Fruit fly (Drosophila melanogaster) whole organism, pupa: ENCODE data around the gene E2f1.

Source experiments
- CG10348 ChIP-seq: fragments of 200-800 bp; sonication (Bioruptor generic); IDR thresholded peaks from 2 replicates; pipeline ENCODE4 v1.3.6; 2022; ENCODE audit warnings: missing biosample characterization, missing genetic modification characterization
- CG12605 ChIP-seq: fragments of 200-800 bp; sonication (Bioruptor generic); IDR thresholded peaks from 2 replicates; pipeline ENCODE4 v1.3.6; 2022; ENCODE audit warnings: missing biosample characterization, missing genetic modification characterization
- CG13204 ChIP-seq: fragments of 200-800 bp; sonication (Bioruptor generic); optimal IDR thresholded peaks from 2 replicates; lab custom pipeline; 2018; ENCODE audit warnings: missing biosample characterization, mild to moderate bottlenecking, missing genetic modification characterization, moderate library complexity
- CG14655 ChIP-seq: fragments of 200-800 bp; sonication (Bioruptor generic); optimal IDR thresholded peaks from 3 replicates; lab custom pipeline; 2017; ENCODE audit warnings: mild to moderate bottlenecking, missing biosample characterization, missing genetic modification reagents, missing genetic modification characterization
- CG15710 ChIP-seq: fragments of 200-800 bp; sonication (Bioruptor generic); optimal IDR thresholded peaks from 2 replicates; lab custom pipeline; 2018; ENCODE audit warnings: missing biosample characterization, mild to moderate bottlenecking, missing genetic modification characterization, moderate library complexity
- CG17806 ChIP-seq: fragments of 200-800 bp; sonication (Bioruptor generic); optimal IDR thresholded peaks from 2 replicates; lab custom pipeline; 2018; ENCODE audit warnings: missing biosample characterization, mild to moderate bottlenecking, missing genetic modification characterization, moderate library complexity
- CG32121 ChIP-seq: fragments of 200-800 bp; sonication (Bioruptor generic); IDR thresholded peaks from 2 replicates; pipeline ENCODE4 v1.3.6; 2022; ENCODE audit warnings: missing biosample characterization, missing genetic modification characterization
- CG34367 ChIP-seq: fragments of 200-800 bp; sonication (Bioruptor generic); optimal IDR thresholded peaks from 2 replicates; lab custom pipeline; 2018; ENCODE audit warnings: missing biosample characterization, mild to moderate bottlenecking, missing genetic modification characterization
- CG4496 ChIP-seq: fragments of 200-800 bp; sonication (Bioruptor generic); IDR thresholded peaks from 3 replicates; pipeline ENCODE4 v1.3.6; 2022; ENCODE audit warnings: missing biosample characterization, missing genetic modification characterization
- CG8159 ChIP-seq: fragments of 200-800 bp; sonication (Bioruptor generic); optimal IDR thresholded peaks from 3 replicates; lab custom pipeline; 2018; ENCODE audit warnings: missing biosample characterization, mild to moderate bottlenecking, missing genetic modification characterization, moderate library complexity
- CG8301 ChIP-seq: fragments of 200-800 bp; sonication (Bioruptor generic); optimal IDR thresholded peaks from 2 replicates; lab custom pipeline; 2018; ENCODE audit warnings: missing biosample characterization, mild to moderate bottlenecking, missing genetic modification characterization
- CG9948 ChIP-seq: fragments of 200-800 bp; sonication (Bioruptor generic); optimal IDR thresholded peaks from 2 replicates; lab custom pipeline; 2018; ENCODE audit warnings: missing biosample characterization, mild to moderate bottlenecking, missing genetic modification characterization, moderate library complexity
- D1 ChIP-seq: fragments of 200-800 bp; sonication (Bioruptor generic); optimal IDR thresholded peaks from 2 replicates; lab custom pipeline; 2018; ENCODE audit warnings: missing biosample characterization, mild to moderate bottlenecking, missing genetic modification characterization, moderate library complexity
- EcR ChIP-seq: fragments of 200-800 bp; sonication (Bioruptor generic); optimal IDR thresholded peaks from 3 replicates; lab custom pipeline; 2019; ENCODE audit warnings: missing biosample characterization, missing genetic modification characterization, mild to moderate bottlenecking, moderate library complexity, missing genetic modification reagents
- Ets98B ChIP-seq: fragments of 200-800 bp; sonication (Bioruptor generic); IDR thresholded peaks from 2 replicates; pipeline ENCODE4 v1.3.6; 2022; ENCODE audit warnings: missing biosample characterization, missing genetic modification characterization
- Pif1A ChIP-seq: fragments of 200-800 bp; sonication (Bioruptor generic); optimal IDR thresholded peaks from 3 replicates; lab custom pipeline; 2016; ENCODE audit warnings: missing biosample characterization, missing genetic modification characterization
- Pif1B ChIP-seq: fragments of 200-800 bp; sonication (Bioruptor generic); optimal IDR thresholded peaks from 3 replicates; lab custom pipeline; 2016; ENCODE audit warnings: missing biosample characterization, missing genetic modification characterization
- Snoo ChIP-seq: fragments of 200-800 bp; sonication (Bioruptor generic); optimal IDR thresholded peaks from 3 replicates; lab custom pipeline; 2017; ENCODE audit warnings: missing biosample characterization, mild to moderate bottlenecking, missing genetic modification characterization, inconsistent platforms
- fd96Ca ChIP-seq: fragments of 200-800 bp; sonication (Bioruptor generic); IDR thresholded peaks from 3 replicates; pipeline ENCODE4 v1.3.6; 2022; ENCODE audit warnings: missing biosample characterization, missing genetic modification characterization
- gl ChIP-seq: fragments of 200-800 bp; sonication (Bioruptor generic); optimal IDR thresholded peaks from 2 replicates; lab custom pipeline; 2018; ENCODE audit warnings: missing biosample characterization, mild to moderate bottlenecking, missing genetic modification characterization
- rn ChIP-seq: fragments of 200-800 bp; sonication (Bioruptor generic); IDR thresholded peaks from 2 replicates; pipeline ENCODE4 v1.3.6; 2022; ENCODE audit warnings: missing biosample characterization, missing genetic modification characterization

The E2f1 gene

dm6 chr3R:21616061-21616851 lies 44.4 kb downstream of the E2f1 start:
- TF ChIP-seq rn (GFP tag; lab: Robert Waterston, UW), result no peak
- TF ChIP-seq CG32121 (GFP tag; lab: Robert Waterston, UW), result no peak
- TF ChIP-seq CG9948 (tag; lab: Kevin White, UChicago), result no peak
- no peak for TF ChIP-seq gl (tag; lab: Kevin White, UChicago)
- no peak for TF ChIP-seq CG15710
- TF ChIP-seq CG8301 (tag; lab: Kevin White, UChicago), result peak; percentile 11
- TF ChIP-seq CG34367 (tag; lab: Kevin White, UChicago), result no peak
- TF ChIP-seq CG17806 (tag; lab: Kevin White, UChicago), result no peak
- peak; percentile 24 for TF ChIP-seq Snoo (tag; lab: Kevin White, UChicago)
- no peak for TF ChIP-seq D1 (tag; lab: Kevin White, UChicago)
- TF ChIP-seq fd96Ca (GFP tag; lab: Robert Waterston, UW), result no peak
- no peak for TF ChIP-seq CG4496 (GFP tag; lab: Robert Waterston, UW)
- no peak for TF ChIP-seq CG12605
- TF ChIP-seq EcR (GFP tag; lab: Kevin White, UChicago), result peak; percentile 92
- no peak for TF ChIP-seq CG10348 (GFP tag; lab: Robert Waterston, UW)
- TF ChIP-seq CG14655 (GFP tag; lab: Kevin White, UChicago), result no peak
- TF ChIP-seq Pif1B, result no peak
- TF ChIP-seq CG13204 (GFP tag; lab: Kevin White, UChicago), result peak; percentile 68
- no peak for TF ChIP-seq Ets98B
- TF ChIP-seq CG8159, result no peak
- no peak for TF ChIP-seq Pif1A (GFP tag; lab: Kevin White, UChicago)
- TF ChIP-seq, all 21 proteins: peak for 4

DNA sequence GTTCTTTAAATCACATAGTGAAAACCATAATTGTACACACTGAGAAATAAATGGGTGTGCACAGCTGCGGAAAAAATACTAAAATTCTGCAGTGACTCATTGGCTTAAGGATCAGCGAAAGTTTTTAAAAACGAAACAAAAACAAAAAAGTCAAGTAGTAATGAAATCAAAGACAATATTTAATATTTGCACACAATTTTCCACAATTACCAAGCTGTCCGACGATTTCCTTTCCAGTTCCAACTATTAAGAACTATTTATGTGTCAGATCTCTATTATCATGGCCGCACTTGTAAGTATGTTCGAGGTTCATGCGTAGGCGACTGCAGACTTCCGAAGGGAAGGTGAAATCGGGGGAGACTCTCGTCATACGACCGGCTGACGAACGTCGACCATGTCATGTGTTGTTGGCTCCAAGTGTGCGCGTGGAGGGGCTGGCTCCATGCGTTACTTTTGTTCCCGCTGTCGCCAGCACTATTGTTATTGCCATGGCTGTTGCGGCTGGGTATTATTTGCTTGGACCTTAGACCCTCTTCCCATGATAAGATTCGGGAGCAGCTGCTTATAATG lies 45.7 kb downstream of the E2f1 start:
- TF ChIP-seq CG8159, result peak; percentile 63
- peak; percentile 58 for TF ChIP-seq CG9948 (tag; lab: Kevin White, UChicago)
- TF ChIP-seq gl (tag; lab: Kevin White, UChicago), result peak; percentile 38
- TF ChIP-seq Pif1A (GFP tag; lab: Kevin White, UChicago), result peak; percentile 64
- no peak for TF ChIP-seq CG32121 (GFP tag; lab: Robert Waterston, UW)
- TF ChIP-seq CG12605, result no peak
- TF ChIP-seq CG8301 (tag; lab: Kevin White, UChicago), result peak; percentile 63
- no peak for TF ChIP-seq CG10348 (GFP tag; lab: Robert Waterston, UW)
- TF ChIP-seq CG34367 (tag; lab: Kevin White, UChicago), result peak; percentile 24
- peak; percentile 56 for TF ChIP-seq CG17806 (tag; lab: Kevin White, UChicago)
- TF ChIP-seq CG13204 (GFP tag; lab: Kevin White, UChicago), result peak; percentile 38
- TF ChIP-seq Ets98B, result no peak
- TF ChIP-seq CG15710, result peak; percentile 58
- TF ChIP-seq EcR (GFP tag; lab: Kevin White, UChicago), result peak; percentile 40
- no peak for TF ChIP-seq fd96Ca (GFP tag; lab: Robert Waterston, UW)
- TF ChIP-seq Pif1B, result no peak
- TF ChIP-seq CG14655 (GFP tag; lab: Kevin White, UChicago), result peak; percentile 74

dm6 chr3R:21613322-21613807 lies 47.3 kb downstream of the E2f1 start:
- TF ChIP-seq CG10348 (GFP tag; lab: Robert Waterston, UW), result no peak
- TF ChIP-seq CG15710, result peak; percentile 8
- peak; percentile 47 for TF ChIP-seq Snoo (tag; lab: Kevin White, UChicago)
- no peak for TF ChIP-seq CG9948 (tag; lab: Kevin White, UChicago)
- no peak for TF ChIP-seq CG8301 (tag; lab: Kevin White, UChicago)
- TF ChIP-seq EcR (GFP tag; lab: Kevin White, UChicago), result peak; percentile 74
- TF ChIP-seq CG12605, result no peak
- TF ChIP-seq Pif1A (GFP tag; lab: Kevin White, UChicago), result peak; percentile 24
- peak; percentile 65 for TF ChIP-seq CG13204 (GFP tag; lab: Kevin White, UChicago)
- TF ChIP-seq fd96Ca (GFP tag; lab: Robert Waterston, UW), result no peak
- no peak for TF ChIP-seq CG34367 (tag; lab: Kevin White, UChicago)
- no peak for TF ChIP-seq D1 (tag; lab: Kevin White, UChicago)
- peak; percentile 16 for TF ChIP-seq CG8159
- peak; percentile 45 for TF ChIP-seq Pif1B
- TF ChIP-seq Ets98B, result no peak
- TF ChIP-seq CG4496 (GFP tag; lab: Robert Waterston, UW), result no peak
- TF ChIP-seq CG17806 (tag; lab: Kevin White, UChicago), result no peak
- TF ChIP-seq gl (tag; lab: Kevin White, UChicago), result peak; percentile 38
- no peak for TF ChIP-seq rn (GFP tag; lab: Robert Waterston, UW)
- no peak for TF ChIP-seq CG14655 (GFP tag; lab: Kevin White, UChicago)
- no peak for TF ChIP-seq CG32121 (GFP tag; lab: Robert Waterston, UW)

DNA sequence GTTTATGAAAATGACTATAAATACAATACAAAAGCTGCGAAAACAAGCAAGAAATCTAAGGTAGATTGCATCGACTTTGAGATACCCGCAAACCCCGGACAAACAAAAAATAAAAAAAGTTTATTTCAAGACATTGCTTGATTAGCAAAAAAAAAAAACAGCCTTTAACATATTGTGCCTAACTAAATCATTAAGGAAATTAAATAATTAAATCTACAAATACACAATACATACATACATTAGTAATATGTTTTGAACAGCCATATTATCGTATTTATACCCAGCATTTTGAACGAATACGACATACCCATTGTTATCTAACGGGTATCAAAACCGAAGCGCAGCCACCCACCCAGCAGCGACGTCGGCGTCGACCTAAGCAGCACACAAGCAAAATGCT lies 47.8 kb downstream of the E2f1 start:
- TF ChIP-seq CG14655 (GFP tag; lab: Kevin White, UChicago), result peak; percentile 41
- TF ChIP-seq CG10348 (GFP tag; lab: Robert Waterston, UW), result no peak
- TF ChIP-seq Ets98B, result no peak
- no peak for TF ChIP-seq CG8159
- no peak for TF ChIP-seq CG9948 (tag; lab: Kevin White, UChicago)
- no peak for TF ChIP-seq rn (GFP tag; lab: Robert Waterston, UW)
- TF ChIP-seq CG4496 (GFP tag; lab: Robert Waterston, UW), result no peak
- TF ChIP-seq fd96Ca (GFP tag; lab: Robert Waterston, UW), result no peak
- peak; percentile 31 for TF ChIP-seq CG8301 (tag; lab: Kevin White, UChicago)
- no peak for TF ChIP-seq CG17806 (tag; lab: Kevin White, UChicago)
